Fruit fly (Drosophila melanogaster): Measurements from ENCODE around the gene Pdzd8.
A peak's percentile ranks its signal among the peaks of the same experiment; 100 is the strongest.

Pdzd8 gene

dm6 chrX:11905144-11905543 is 25.5 kb downstream of the Pdzd8 start, which contains the start of gene Upf1:
Upf1 (minus strand) TSS chrX:11905371.
- TF ChIP-seq brk (GFP tag; optimal IDR thresholded peaks at IDR 0.05): no peak
- TF ChIP-seq GATAd (GFP tag; optimal IDR thresholded peaks at IDR 0.05): no peak
- peak; percentile 83 for TF ChIP-seq fru (GFP tag; optimal IDR thresholded peaks at IDR 0.05)
- TF ChIP-seq Myc (optimal IDR thresholded peaks at IDR 0.05): no peak
- TF ChIP-seq CG32264 (GFP tag; optimal IDR thresholded peaks at IDR 0.05): no peak
- no peak for TF ChIP-seq Hnf4 (GFP tag; optimal IDR thresholded peaks at IDR 0.05)
- TF ChIP-seq ey (GFP tag; optimal IDR thresholded peaks at IDR 0.05): peak; percentile 6
- TF ChIP-seq Vsx2 (GFP tag; optimal IDR thresholded peaks at IDR 0.05; ENCODE audit: partially characterized antibody): no peak
- no peak for TF ChIP-seq usp (GFP tag; optimal IDR thresholded peaks at IDR 0.05)

DNA sequence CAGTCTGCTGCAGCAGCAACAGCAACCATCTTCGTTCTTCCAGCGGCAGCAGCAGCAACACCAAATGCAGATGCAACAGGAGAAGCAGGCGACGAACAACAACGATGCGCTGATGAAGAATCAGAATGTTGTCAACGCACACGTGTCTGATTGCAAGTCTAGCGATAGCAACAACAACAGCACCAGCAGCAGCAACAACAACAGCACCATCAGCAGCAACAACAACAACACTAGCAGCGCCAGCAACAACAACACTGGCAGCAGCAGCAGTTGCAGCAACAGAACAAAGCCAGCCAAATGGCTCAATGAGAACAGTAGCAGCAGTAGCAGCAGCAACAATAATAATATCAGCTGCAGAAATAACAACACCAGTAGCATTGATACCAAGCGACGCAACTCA is 35.5 kb downstream of the Pdzd8 start:
- TF ChIP-seq usp (GFP tag; optimal IDR thresholded peaks at IDR 0.05) (no peak), N (GFP tag; optimal IDR thresholded peaks at IDR 0.05) (no peak), Hr78 (GFP tag; optimal IDR thresholded peaks at IDR 0.05) (no peak), Hr83 (GFP tag; optimal IDR thresholded peaks at IDR 0.05; ENCODE audit: poor library complexity, severe bottlenecking) (no peak), Mio (GFP tag; optimal IDR thresholded peaks at IDR 0.05) (no peak), Dfd (GFP tag; optimal IDR thresholded peaks at IDR 0.05) (peak; percentile 77), Abd-B (GFP tag; optimal IDR thresholded peaks at IDR 0.05) (no peak)

DNA sequence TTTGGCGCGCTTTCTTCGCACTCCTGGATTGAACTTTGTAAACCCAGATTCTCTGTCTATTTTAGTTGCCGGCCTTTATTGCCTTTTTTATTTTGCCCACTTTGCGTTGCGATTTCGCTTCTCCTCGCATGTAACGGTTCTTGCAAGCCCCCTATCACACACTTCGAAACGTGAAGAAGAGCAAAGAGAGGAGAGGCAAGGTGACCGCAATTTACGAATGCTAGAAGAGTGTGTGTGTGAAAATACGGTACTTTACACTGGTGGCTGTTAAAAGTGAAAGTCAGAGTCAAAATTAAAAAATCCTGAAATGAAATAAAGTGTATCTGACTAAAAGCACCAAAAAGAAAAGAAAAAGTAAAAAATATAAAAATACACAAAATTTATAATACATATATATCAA is 36.5 kb downstream of the Pdzd8 start:
- TF ChIP-seq Jra (GFP tag; optimal IDR thresholded peaks at IDR 0.05): no peak
- no peak for TF ChIP-seq Hr78 (GFP tag; optimal IDR thresholded peaks at IDR 0.05)
- no peak for TF ChIP-seq dsf (GFP tag; optimal IDR thresholded peaks at IDR 0.05; ENCODE audit: borderline replicate concordance)

DNA sequence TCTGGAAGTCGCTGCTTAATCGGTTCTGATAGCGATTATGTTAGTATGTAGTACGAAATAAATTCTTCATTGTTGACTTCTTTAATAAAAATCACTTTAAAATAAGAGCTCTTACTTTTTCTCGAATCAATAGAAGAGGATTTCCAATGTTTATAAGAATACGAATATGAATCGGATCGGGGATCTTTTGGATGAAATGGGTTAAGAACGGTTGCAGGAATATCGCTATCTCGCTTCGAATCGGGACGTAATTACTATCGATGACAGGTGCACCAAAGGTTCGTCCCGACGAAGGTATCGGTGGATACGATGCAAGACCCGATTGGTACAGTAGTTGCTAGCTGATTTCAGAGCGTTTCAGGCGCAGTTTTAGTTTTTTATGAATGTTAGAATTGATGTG is 37.0 kb downstream of the Pdzd8 start, which contains the start of gene wisp:
TSS of gene wisp (plus strand) at position 301 of the 400 bp plus-strand sequence.
- TF ChIP-seq dsf (GFP tag; optimal IDR thresholded peaks at IDR 0.05; ENCODE audit: borderline replicate concordance) (no peak), Hr83 (GFP tag; optimal IDR thresholded peaks at IDR 0.05; ENCODE audit: poor library complexity, severe bottlenecking) (no peak)

DNA sequence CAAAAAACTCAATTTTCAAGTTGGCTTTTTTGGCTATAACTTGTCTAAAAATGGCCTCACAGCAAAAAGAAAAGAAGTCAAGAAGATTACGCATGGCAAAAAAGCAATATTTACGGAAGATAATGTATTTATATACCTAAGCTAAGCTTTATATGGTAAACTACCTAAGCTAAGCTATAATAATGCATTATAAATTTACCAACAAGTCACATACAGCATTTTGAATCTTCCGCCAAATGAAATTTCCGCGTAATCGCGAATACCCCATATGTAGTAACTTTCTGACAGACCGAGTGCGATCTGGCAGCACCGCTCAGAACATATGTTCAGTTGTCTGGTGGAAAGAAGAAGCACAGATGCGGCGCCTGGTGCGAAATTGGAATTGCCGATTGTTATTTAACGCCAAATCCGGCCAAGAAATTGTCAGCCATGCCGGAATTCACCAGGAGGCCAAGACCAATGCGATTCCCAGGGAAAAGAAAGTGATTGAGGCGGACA is 38.9 kb downstream of the Pdzd8 start, which contains the start of gene sicily:
TSS of gene sicily (plus strand) at position 51 of the 498 bp plus-strand sequence.
- no peak for TF ChIP-seq woc (GFP tag; optimal IDR thresholded peaks at IDR 0.05)
- TF ChIP-seq rgr (GFP tag; optimal IDR thresholded peaks at IDR 0.05): no peak
- TF ChIP-seq sage (GFP tag; optimal IDR thresholded peaks at IDR 0.05): no peak
- TF ChIP-seq fru (GFP tag; optimal IDR thresholded peaks at IDR 0.05): no peak
- no peak for TF ChIP-seq ey (GFP tag; optimal IDR thresholded peaks at IDR 0.05)
- TF ChIP-seq jim (GFP tag; optimal IDR thresholded peaks at IDR 0.05): no peak
- no peak for TF ChIP-seq Hnf4 (GFP tag; optimal IDR thresholded peaks at IDR 0.05)
- TF ChIP-seq Rel (GFP tag; optimal IDR thresholded peaks at IDR 0.05): no peak
- no peak for TF ChIP-seq Rel (tag; optimal IDR thresholded peaks at IDR 0.05)
- no peak for TF ChIP-seq Myc (optimal IDR thresholded peaks at IDR 0.05)
- no peak for TF ChIP-seq CG9705 (GFP tag; optimal IDR thresholded peaks at IDR 0.05)
- TF ChIP-seq h (GFP tag; optimal IDR thresholded peaks at IDR 0.05): no peak
- TF ChIP-seq Dif (GFP tag; optimal IDR thresholded peaks at IDR 0.05; ENCODE audit: partially characterized antibody): no peak
- TF ChIP-seq foxo (GFP tag; optimal IDR thresholded peaks at IDR 0.05): no peak
- TF ChIP-seq dl (GFP tag; optimal IDR thresholded peaks at IDR 0.05; ENCODE audit: insufficient read depth in 1 of 2, partially characterized antibody in 2 of 2): no peak
- TF ChIP-seq tai (GFP tag; optimal IDR thresholded peaks at IDR 0.05): no peak
- no peak for TF ChIP-seq Sp1 (GFP tag; optimal IDR thresholded peaks at IDR 0.05)

DNA sequence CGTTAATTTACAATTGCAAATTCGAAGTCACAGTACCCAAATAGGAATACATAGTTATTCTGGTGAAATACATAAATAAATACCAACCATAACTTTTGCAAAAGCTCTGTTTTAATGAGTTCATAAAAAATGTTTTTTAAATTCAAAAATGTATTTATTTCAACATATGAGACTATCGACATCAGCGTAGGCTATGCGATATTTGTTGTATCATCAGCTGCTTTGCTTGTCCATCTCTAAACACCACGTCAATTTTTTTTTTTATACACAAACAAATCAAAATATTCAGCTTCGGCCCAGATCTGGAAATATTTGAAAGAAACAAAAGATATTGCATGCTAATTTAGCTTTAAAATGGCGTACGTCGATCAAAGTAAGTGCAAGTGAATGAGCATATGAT is 42.5 kb downstream of the Pdzd8 start, which contains the start of gene CG1840:
TSS of gene CG1840 (plus strand) at position 211 of the 400 bp plus-strand sequence.
- no peak for TF ChIP-seq ey (GFP tag; optimal IDR thresholded peaks at IDR 0.05)
- no peak for TF ChIP-seq dsf (GFP tag; optimal IDR thresholded peaks at IDR 0.05; ENCODE audit: borderline replicate concordance)
- no peak for TF ChIP-seq Hr78 (GFP tag; optimal IDR thresholded peaks at IDR 0.05)
- TF ChIP-seq br (GFP tag; optimal IDR thresholded peaks at IDR 0.05): no peak
- TF ChIP-seq Hnf4 (GFP tag; optimal IDR thresholded peaks at IDR 0.05): no peak
- TF ChIP-seq h (GFP tag; optimal IDR thresholded peaks at IDR 0.05): peak; percentile 26
- no peak for TF ChIP-seq CG32264 (GFP tag; optimal IDR thresholded peaks at IDR 0.05)
- peak; percentile 10 for TF ChIP-seq Hr83 (GFP tag; optimal IDR thresholded peaks at IDR 0.05; ENCODE audit: poor library complexity, severe bottlenecking)
- no peak for TF ChIP-seq dl (GFP tag; optimal IDR thresholded peaks at IDR 0.05; ENCODE audit: insufficient read depth in 1 of 2, partially characterized antibody in 2 of 2)
- no peak for TF ChIP-seq CG9705 (GFP tag; optimal IDR thresholded peaks at IDR 0.05)
- no peak for TF ChIP-seq jim (GFP tag; optimal IDR thresholded peaks at IDR 0.05)
- TF ChIP-seq psq (GFP tag; optimal IDR thresholded peaks at IDR 0.05): no peak
- peak; percentile 24 for TF ChIP-seq rgr (GFP tag; optimal IDR thresholded peaks at IDR 0.05)
- TF ChIP-seq woc (GFP tag; optimal IDR thresholded peaks at IDR 0.05): peak; percentile 62
- no peak for TF ChIP-seq GATAd (GFP tag; optimal IDR thresholded peaks at IDR 0.05)
- TF ChIP-seq sage (GFP tag; optimal IDR thresholded peaks at IDR 0.05): no peak
- TF ChIP-seq OdsH (GFP tag; optimal IDR thresholded peaks at IDR 0.05): no peak
- no peak for TF ChIP-seq foxo (GFP tag; optimal IDR thresholded peaks at IDR 0.05)
- no peak for TF ChIP-seq CrebA (GFP tag; optimal IDR thresholded peaks at IDR 0.05; ENCODE audit: borderline replicate concordance)

Measured in whole organism, wandering third instar larva.